Fruit fly (Drosophila melanogaster): ENCODE results near the gene CG13712.

DNA sequence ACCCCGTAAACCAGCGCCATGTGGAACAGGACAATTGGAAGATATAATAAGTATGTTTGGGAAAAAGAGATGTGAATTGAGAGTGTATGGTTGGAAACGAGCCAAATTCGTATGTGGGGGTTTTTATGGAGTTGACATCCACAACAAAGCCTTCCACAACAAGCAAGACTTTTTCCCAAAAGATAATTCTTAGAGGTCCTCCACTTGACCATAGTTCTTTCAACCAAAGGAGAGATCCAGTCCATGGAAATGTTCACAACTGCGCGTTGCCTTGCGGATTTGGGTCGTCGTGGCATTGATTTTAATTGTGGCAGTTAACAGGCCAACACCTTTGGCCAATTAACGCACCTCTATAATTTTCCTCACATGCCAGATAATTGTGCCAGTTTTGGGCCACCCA is 19.7 kb downstream of the CG13712 start, which contains the start of gene CG18418:
- TF ChIP-seq CG8478 (optimal IDR thresholded peaks at IDR 0.05) (no peak), psq (optimal IDR thresholded peaks at IDR 0.05) (no peak), EcR (GFP tag; optimal IDR thresholded peaks at IDR 0.05) (no peak), usp (GFP tag; optimal IDR thresholded peaks at IDR 0.05) (no peak), pan (optimal IDR thresholded peaks at IDR 0.05) (no peak), Dll (optimal IDR thresholded peaks at IDR 0.05) (no peak)

Data from whole organism.